Fruit fly (Drosophila melanogaster): ENCODE measurements around the gene Tektin-C.

Tektin-C gene

dm6 chr3L:5764922-5765843, 31.2 kb downstream of the Tektin-C start, which contains the start of gene CG10576 (continued):
- TF ChIP-seq insv (GFP tag; optimal IDR thresholded peaks at IDR 0.05) (peak in 1 of 2 experiments; percentile 6), CG15011 (GFP tag; optimal IDR thresholded peaks at IDR 0.05) (no peak), CG7987 (GFP tag; optimal IDR thresholded peaks at IDR 0.05) (no peak), ATbp (GFP tag; optimal IDR thresholded peaks at IDR 0.05) (no peak), chn (GFP tag; optimal IDR thresholded peaks at IDR 0.05) (no peak), CG2120 (GFP tag; optimal IDR thresholded peaks at IDR 0.05) (peak; percentile 39), gt (GFP tag; IDR thresholded peaks at IDR 0.05) (no peak), Aef1 (GFP tag; IDR thresholded peaks at IDR 0.05) (no peak), sens (GFP tag) (no peak), CG3726 (GFP tag; IDR thresholded peaks at IDR 0.05) (no peak), CG12155 (GFP tag; optimal IDR thresholded peaks at IDR 0.05) (peak; percentile 18), crc (GFP tag; optimal IDR thresholded peaks at IDR 0.05) (no peak), pan (optimal IDR thresholded peaks at IDR 0.05) (no peak), pan (GFP tag; optimal IDR thresholded peaks at IDR 0.05 in 1 of 2, IDR thresholded peaks at IDR 0.05 in 1 of 2) (no peak), sim (GFP tag; IDR thresholded peaks at IDR 0.05) (no peak), CG3065 (GFP tag; optimal IDR thresholded peaks at IDR 0.05) (peak; percentile 12), sc (optimal IDR thresholded peaks at IDR 0.05) (no peak), sc (GFP tag; optimal IDR thresholded peaks at IDR 0.05) (no peak), amos (GFP tag; IDR thresholded peaks at IDR 0.05; ENCODE audit: partially characterized antibody) (peak; percentile 58), H2.0 (GFP tag; IDR thresholded peaks at IDR 0.05) (no peak), nom (GFP tag; optimal IDR thresholded peaks at IDR 0.05) (no peak), CG4854 (GFP tag; optimal IDR thresholded peaks at IDR 0.05) (no peak), CG16813 (GFP tag; IDR thresholded peaks at IDR 0.05; ENCODE audit: partially characterized antibody) (peak; percentile 60), Ada2b (GFP tag; IDR thresholded peaks at IDR 0.05) (no peak), Opbp (GFP tag; IDR thresholded peaks at IDR 0.05; ENCODE audit: partially characterized antibody) (0 out of 3 replicates have a peak, but pooled peaks have one; percentile 5), fru (optimal IDR thresholded peaks at IDR 0.05) (no peak), usp (GFP tag; optimal IDR thresholded peaks at IDR 0.05) (no peak), zfh2 (GFP tag; optimal IDR thresholded peaks at IDR 0.05) (peak; percentile 3), CG33213 (GFP tag; optimal IDR thresholded peaks at IDR 0.05) (no peak), pros (GFP tag; optimal IDR thresholded peaks at IDR 0.05) (no peak), CG3995 (GFP tag; optimal IDR thresholded peaks at IDR 0.05) (peak; percentile 17), wor (GFP tag; IDR thresholded peaks at IDR 0.05) (no peak), HmgD (GFP tag; optimal IDR thresholded peaks at IDR 0.05) (no peak), CG8359 (GFP tag; optimal IDR thresholded peaks at IDR 0.05; ENCODE audit: borderline replicate concordance) (no peak), CG30020 (tag; optimal IDR thresholded peaks at IDR 0.05) (no peak), CG16779 (GFP tag; IDR thresholded peaks at IDR 0.05) (no peak), stwl (tag; optimal IDR thresholded peaks at IDR 0.05) (no peak), sd (tag; optimal IDR thresholded peaks at IDR 0.05) (no peak), ap (GFP tag; IDR thresholded peaks at IDR 0.05) (no peak), CG13296 (GFP tag; optimal IDR thresholded peaks at IDR 0.05) (no peak), CG9215 (GFP tag; IDR thresholded peaks at IDR 0.05) (no peak), CG13775 (GFP tag; optimal IDR thresholded peaks at IDR 0.05) (no peak), ase (GFP tag; IDR thresholded peaks at IDR 0.05) (no peak), CG5245 (GFP tag; optimal IDR thresholded peaks at IDR 0.05) (no peak), CG4282 (GFP tag; optimal IDR thresholded peaks at IDR 0.05) (no peak), CG9817 (tag; optimal IDR thresholded peaks at IDR 0.05) (no peak), CG8281 (tag; optimal IDR thresholded peaks at IDR 0.05) (no peak), CG15601 (tag; optimal IDR thresholded peaks at IDR 0.05) (no peak), CTCF (GFP tag; optimal IDR thresholded peaks at IDR 0.05) (peak; percentile 78), D (optimal IDR thresholded peaks at IDR 0.05) (peak; percentile 54), D (GFP tag; optimal IDR thresholded peaks at IDR 0.05) (no peak), zfh1 (GFP tag; IDR thresholded peaks at IDR 0.05) (no peak)

Data from whole organism, embryonic.